Fruit fly (Drosophila melanogaster) whole organism: Measurements from ENCODE around the gene CG3339.

Source experiments
- Dll ChIP-seq: fragments of >200 bp; optimal IDR thresholded peaks from 2 replicates; lab custom pipeline; 2017
- psq ChIP-seq: fragments of >200 bp; optimal IDR thresholded peaks from 2 replicates; lab custom pipeline; 2017
- usp ChIP-seq: fragments of >200 bp; optimal IDR thresholded peaks from 2 replicates; lab custom pipeline; 2017; ENCODE audit warnings: missing biosample characterization, missing genetic modification characterization, mixed read lengths

- TF ChIP-seq Dll (lab: Kevin White, UChicago) (no peak), usp (GFP tag; lab: Kevin White, UChicago) (no peak), psq (lab: Kevin White, UChicago) (no peak)
Observed at dm6 chr3R:27322225-27322624, at the start of gene CG3339.
